Fruit fly (Drosophila melanogaster): ENCODE results near the gene CCT2.

CCT2 gene

DNA sequence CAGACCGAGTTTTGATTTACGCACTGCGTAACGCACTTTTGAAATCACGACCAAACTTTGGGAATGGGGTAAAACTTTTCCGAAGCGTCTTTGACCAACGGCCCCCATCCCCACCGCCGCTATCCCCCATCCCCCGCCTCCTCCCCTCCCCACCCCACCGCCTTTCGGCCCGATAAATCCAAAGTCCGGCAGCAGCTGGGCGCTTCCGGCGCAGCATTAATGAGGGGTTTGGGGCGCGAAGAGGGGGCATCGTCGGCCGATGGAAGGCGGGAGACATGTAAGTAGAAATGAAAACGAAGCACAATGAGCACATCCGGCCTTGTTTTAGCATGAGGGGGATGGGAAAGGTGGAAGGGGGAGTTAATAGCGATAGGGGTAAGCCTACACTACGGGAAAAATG lies 49.8 kb downstream of the CCT2 start (continued):
- TF ChIP-seq Hr38 (GFP tag; optimal IDR thresholded peaks at IDR 0.05), result no peak
- TF ChIP-seq CG7368 (GFP tag; optimal IDR thresholded peaks at IDR 0.05), result peak; percentile 33
- no peak for TF ChIP-seq lz (GFP tag; optimal IDR thresholded peaks at IDR 0.05)
- TF ChIP-seq salr (GFP tag; optimal IDR thresholded peaks at IDR 0.05), result peak in 1 of 2 experiments; percentile 30
- no peak for TF ChIP-seq esn (GFP tag; optimal IDR thresholded peaks at IDR 0.05)
- peak; percentile 68 for TF ChIP-seq CG16779 (tag; optimal IDR thresholded peaks at IDR 0.05)
- TF ChIP-seq Eip78C (GFP tag), result no peak
- TF ChIP-seq Gug (GFP tag; IDR thresholded peaks at IDR 0.05), result peak; percentile 45; the same call in 1 of the 2 replicates
- TF ChIP-seq acj6 (GFP tag; optimal IDR thresholded peaks at IDR 0.05), result no peak
- no peak for TF ChIP-seq pdm3 (GFP tag; optimal IDR thresholded peaks at IDR 0.05)
- TF ChIP-seq fkh (GFP tag; optimal IDR thresholded peaks at IDR 0.05), result no peak
- no peak for TF ChIP-seq CG6854 (GFP tag; optimal IDR thresholded peaks at IDR 0.05)
- peak; percentile 81 for TF ChIP-seq CG9139 (GFP tag; optimal IDR thresholded peaks at IDR 0.05)
- no peak for TF ChIP-seq OdsH (GFP tag; optimal IDR thresholded peaks at IDR 0.05)
- no peak for TF ChIP-seq achi (GFP tag; optimal IDR thresholded peaks at IDR 0.05)
- no peak for TF ChIP-seq CG6163 (GFP tag; IDR thresholded peaks at IDR 0.05)
- no peak for TF ChIP-seq svp (GFP tag)
- no peak for TF ChIP-seq CG8632 (GFP tag; optimal IDR thresholded peaks at IDR 0.05)
- TF ChIP-seq net (GFP tag; optimal IDR thresholded peaks at IDR 0.05), result peak; percentile 47
- TF ChIP-seq CG31627 (GFP tag; optimal IDR thresholded peaks at IDR 0.05), result no peak
- no peak for TF ChIP-seq Smox (GFP tag; optimal IDR thresholded peaks at IDR 0.05)
- TF ChIP-seq CG10631 (GFP tag; optimal IDR thresholded peaks at IDR 0.05), result no peak
- peak; percentile 0 for TF ChIP-seq CG32006 (GFP tag; optimal IDR thresholded peaks at IDR 0.05)
- TF ChIP-seq Sox102F (GFP tag; optimal IDR thresholded peaks at IDR 0.05), result no peak
- TF ChIP-seq CG11902 (GFP tag; optimal IDR thresholded peaks at IDR 0.05), result no peak

DNA sequence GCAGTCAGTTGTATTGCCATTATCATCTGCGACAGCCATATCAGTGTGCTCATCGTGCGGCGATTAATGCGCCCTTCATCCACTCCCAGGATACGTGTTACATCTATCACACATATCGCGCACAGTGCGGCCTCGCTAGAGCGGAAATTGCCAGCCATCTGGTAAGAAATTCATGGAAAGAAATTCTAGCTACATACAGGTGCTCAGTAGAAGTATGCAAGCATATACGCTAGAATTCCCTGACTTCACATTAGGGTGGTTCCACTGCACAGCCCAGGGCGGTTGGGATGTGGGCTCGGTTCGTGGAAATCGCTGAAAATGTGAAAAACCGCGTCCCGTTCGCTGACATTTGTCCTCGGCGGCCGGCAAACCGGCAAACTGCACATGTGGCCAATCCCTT lies 51.9 kb downstream of the CCT2 start:
- TF ChIP-seq CG32006 (GFP tag; optimal IDR thresholded peaks at IDR 0.05) (no peak), CG10631 (GFP tag; optimal IDR thresholded peaks at IDR 0.05) (no peak), CG3919 (GFP tag; optimal IDR thresholded peaks at IDR 0.05) (peak; percentile 82), Lpt (GFP tag; optimal IDR thresholded peaks at IDR 0.05) (peak; percentile 56), CG8119 (GFP tag; IDR thresholded peaks at IDR 0.05) (peak; percentile 81), Sox102F (GFP tag; optimal IDR thresholded peaks at IDR 0.05) (peak; percentile 59), CG6792 (GFP tag; optimal IDR thresholded peaks at IDR 0.05) (peak; percentile 67), cyc (GFP tag; optimal IDR thresholded peaks at IDR 0.05) (peak; percentile 73), CG31627 (GFP tag; optimal IDR thresholded peaks at IDR 0.05) (peak; percentile 64), CG10669 (GFP tag; optimal IDR thresholded peaks at IDR 0.05) (peak; percentile 85), CG15336 (GFP tag; IDR thresholded peaks at IDR 0.05) (peak; percentile 72), CG8319 (GFP tag; optimal IDR thresholded peaks at IDR 0.05) (no peak), CG34406 (GFP tag; optimal IDR thresholded peaks at IDR 0.05) (peak; percentile 50), CG11294 (GFP tag; IDR thresholded peaks at IDR 0.05) (peak; percentile 77), acj6 (GFP tag; optimal IDR thresholded peaks at IDR 0.05) (peak; percentile 72), Hr38 (GFP tag; optimal IDR thresholded peaks at IDR 0.05) (no peak), net (GFP tag; optimal IDR thresholded peaks at IDR 0.05) (peak; percentile 74), dsx (GFP tag; optimal IDR thresholded peaks at IDR 0.05; ENCODE audit: poor library complexity, severe bottlenecking) (peak; percentile 75), CG11902 (GFP tag; optimal IDR thresholded peaks at IDR 0.05) (peak; percentile 63), CG4318 (GFP tag; optimal IDR thresholded peaks at IDR 0.05) (no peak), Blimp-1 (GFP tag; optimal IDR thresholded peaks at IDR 0.05) (peak; percentile 34), CG8632 (GFP tag; optimal IDR thresholded peaks at IDR 0.05) (peak; percentile 43), ss (GFP tag; optimal IDR thresholded peaks at IDR 0.05) (peak; percentile 74 to 85), Gug (GFP tag; IDR thresholded peaks at IDR 0.05) (peak; percentile 73), Smox (GFP tag; optimal IDR thresholded peaks at IDR 0.05) (peak; percentile 57), pdm3 (GFP tag; optimal IDR thresholded peaks at IDR 0.05) (peak; percentile 82), fd85E (GFP tag; optimal IDR thresholded peaks at IDR 0.05) (no peak), Sox14 (GFP tag; optimal IDR thresholded peaks at IDR 0.05) (peak; percentile 73), topi (GFP tag; optimal IDR thresholded peaks at IDR 0.05) (peak; percentile 65), Sox15 (GFP tag; optimal IDR thresholded peaks at IDR 0.05) (peak; percentile 38), esn (GFP tag; optimal IDR thresholded peaks at IDR 0.05) (peak; percentile 66), CG6808 (GFP tag; optimal IDR thresholded peaks at IDR 0.05) (peak; percentile 85), dac (GFP tag; optimal IDR thresholded peaks at IDR 0.05) (peak; percentile 14), CG3032 (tag; optimal IDR thresholded peaks at IDR 0.05) (peak; percentile 77), Ets96B (tag; optimal IDR thresholded peaks at IDR 0.05) (peak; percentile 70), Met (GFP tag; optimal IDR thresholded peaks at IDR 0.05) (no peak), fd59A (GFP tag; optimal IDR thresholded peaks at IDR 0.05) (peak; percentile 71), CG7368 (GFP tag; optimal IDR thresholded peaks at IDR 0.05) (peak; percentile 80)
